Worm (Caenorhabditis elegans) whole organism, young adult: ENCODE results near the gene sul-3.
A peak's percentile ranks its signal among the peaks of the same experiment; 100 is the strongest.

Experiments
- B0035.1 ChIP-seq: sonication (generic microtip); optimal IDR thresholded peaks from 2 replicates; lab custom pipeline; 2016; ENCODE audit warnings: missing genetic modification characterization, mild to moderate bottlenecking, missing compliant biosample characterization, missing genotype, missing genetic modification reagents
- B0336.3 ChIP-seq: fragments of 200-800 bp; sonication (Bioruptor generic); IDR thresholded peaks from 2 replicates; pipeline ENCODE4 v1.3.6; 2022; ENCODE audit warnings: missing genetic modification characterization, missing compliant biosample characterization
- C06A6.2 ChIP-seq: fragments of 200-800 bp; sonication (Bioruptor generic); conservative IDR thresholded peaks from 2 replicates; pipeline ENCODE4 v1.3.6; 2022; ENCODE audit warnings: missing genetic modification characterization, missing compliant biosample characterization
- F23B12.7 ChIP-seq: sonication (generic microtip); optimal IDR thresholded peaks from 2 replicates; lab custom pipeline; 2017; ENCODE audit warnings: missing genetic modification characterization, mild to moderate bottlenecking, missing compliant biosample characterization, antibody characterized with exemption, moderate library complexity; ENCODE audit not compliant: insufficient read depth
- F33H1.4 ChIP-seq: fragments of 200-800 bp; sonication (Bioruptor generic); IDR thresholded peaks from 2 replicates; pipeline ENCODE4 v1.3.6; 2022; ENCODE audit warnings: missing genetic modification reagents, missing genetic modification characterization, missing compliant biosample characterization
- F52B5.7 ChIP-seq: sonication (generic microtip); optimal IDR thresholded peaks from 2 replicates; lab custom pipeline; 2016; ENCODE audit warnings: mild to moderate bottlenecking, missing genetic modification characterization, missing compliant biosample characterization
- F55B11.4 ChIP-seq: sonication (generic microtip); optimal IDR thresholded peaks from 2 replicates; lab custom pipeline; 2016; ENCODE audit warnings: missing compliant biosample characterization, missing genetic modification characterization, borderline replicate concordance; ENCODE audit not compliant: insufficient read depth
- K11D2.4 ChIP-seq: fragments of 200-800 bp; sonication (Bioruptor generic); IDR thresholded peaks from 2 replicates; pipeline ENCODE4 v1.3.6; 2022; ENCODE audit warnings: missing genetic modification reagents, missing genetic modification characterization, missing compliant biosample characterization
- Y56A3A.18 ChIP-seq: fragments of 200-800 bp; sonication (Bioruptor generic); IDR thresholded peaks from 2 replicates; pipeline ENCODE4 v1.3.6; 2022; ENCODE audit warnings: missing genetic modification reagents, missing genetic modification characterization, missing compliant biosample characterization
- ZK185.1 ChIP-seq: sonication (generic microtip); optimal IDR thresholded peaks from 2 replicates; lab custom pipeline; 2016; ENCODE audit warnings: mild to moderate bottlenecking, missing genetic modification characterization, missing compliant biosample characterization; ENCODE audit not compliant: poor library complexity, severe bottlenecking
- atf-7 ChIP-seq: sonication (generic microtip); optimal IDR thresholded peaks from 2 replicates; lab custom pipeline; 2017; ENCODE audit warnings: mild to moderate bottlenecking, missing genetic modification characterization, missing compliant biosample characterization
- attf-3 ChIP-seq: fragments of 200-800 bp; sonication (Bioruptor generic); conservative IDR thresholded peaks from 2 replicates; pipeline ENCODE4 v1.3.6; 2022; ENCODE audit warnings: missing genetic modification reagents, missing genetic modification characterization, missing compliant biosample characterization
- attf-5 ChIP-seq: fragments of 200-800 bp; sonication (Bioruptor generic); optimal IDR thresholded peaks from 2 replicates; lab custom pipeline; 2018; ENCODE audit warnings: mild to moderate bottlenecking, missing genetic modification characterization, missing compliant biosample characterization
- attf-6 ChIP-seq: fragments of 200-800 bp; sonication (Bioruptor generic); IDR thresholded peaks from 2 replicates; pipeline ENCODE4 v1.3.6; 2022; ENCODE audit warnings: missing genetic modification reagents, missing genetic modification characterization, missing compliant biosample characterization
- bed-1 ChIP-seq: fragments of 200-800 bp; sonication (Bioruptor generic); IDR thresholded peaks from 2 replicates; pipeline ENCODE4 v1.3.6; 2022; ENCODE audit warnings: missing genetic modification reagents, missing genetic modification characterization, missing compliant biosample characterization
- ccch-3 ChIP-seq: fragments of 200-800 bp; sonication (Bioruptor generic); optimal IDR thresholded peaks from 2 replicates; lab custom pipeline; 2018; ENCODE audit warnings: mild to moderate bottlenecking, missing genetic modification characterization, missing compliant biosample characterization
- ceh-91 ChIP-seq: fragments of 200-800 bp; sonication (Bioruptor generic); IDR thresholded peaks from 2 replicates; pipeline ENCODE4 v1.3.6; 2022; ENCODE audit warnings: missing genetic modification reagents, missing genetic modification characterization, missing compliant biosample characterization
- die-1 ChIP-seq: sonication (generic microtip); optimal IDR thresholded peaks from 2 replicates; lab custom pipeline; 2016; ENCODE audit warnings: missing genotype, mild to moderate bottlenecking, missing genetic modification characterization, missing compliant biosample characterization
- egl-44 ChIP-seq: fragments of 200-800 bp; sonication (Bioruptor generic); IDR thresholded peaks from 2 replicates; pipeline ENCODE4 v1.3.6; 2022; ENCODE audit warnings: missing genetic modification reagents, missing genetic modification characterization, missing compliant biosample characterization
- ets-4 ChIP-seq: fragments of 200-800 bp; sonication (Bioruptor generic); optimal IDR thresholded peaks from 2 replicates; lab custom pipeline; 2018; ENCODE audit warnings: mild to moderate bottlenecking, missing genetic modification characterization, missing compliant biosample characterization
- hlh-26 ChIP-seq: fragments of 200-800 bp; sonication (Bioruptor generic); conservative IDR thresholded peaks from 2 replicates; pipeline ENCODE4 v1.3.6; 2022; ENCODE audit warnings: missing genetic modification reagents, missing genetic modification characterization, missing compliant biosample characterization
- hrde-1 ChIP-seq: sonication (generic microtip); optimal IDR thresholded peaks from 2 replicates; lab custom pipeline; 2016; ENCODE audit warnings: missing genetic modification characterization, mild to moderate bottlenecking, missing compliant biosample characterization, moderate library complexity, missing genotype, missing genetic modification reagents, borderline replicate concordance
- lag-1 ChIP-seq: fragments of 200-800 bp; sonication (Bioruptor generic); IDR thresholded peaks from 2 replicates; pipeline ENCODE4 v1.3.6; 2022; ENCODE audit warnings: missing genetic modification reagents, missing genetic modification characterization, missing compliant biosample characterization
- lin-26 ChIP-seq: fragments of 200-800 bp; sonication (Bioruptor generic); IDR thresholded peaks from 2 replicates; pipeline ENCODE4 v1.3.6; 2022; ENCODE audit warnings: missing genetic modification reagents, missing genetic modification characterization, missing compliant biosample characterization
- lin-40 ChIP-seq: sonication (generic microtip); optimal IDR thresholded peaks from 2 replicates; lab custom pipeline; 2016; ENCODE audit warnings: missing genetic modification characterization, mild to moderate bottlenecking, missing compliant biosample characterization, missing genotype, missing genetic modification reagents
- lir-1 ChIP-seq: fragments of 200-800 bp; sonication (Bioruptor generic); conservative IDR thresholded peaks from 2 replicates; pipeline ENCODE4 v1.3.6; 2022; ENCODE audit warnings: missing genetic modification reagents, missing genetic modification characterization, missing compliant biosample characterization
- lsl-1 ChIP-seq: fragments of 200-800 bp; sonication (Bioruptor generic); optimal IDR thresholded peaks from 2 replicates; lab custom pipeline; 2018; ENCODE audit warnings: mild to moderate bottlenecking, missing genetic modification characterization, moderate library complexity, missing compliant biosample characterization
- lsy-27 ChIP-seq: sonication (generic microtip); optimal IDR thresholded peaks from 2 replicates; lab custom pipeline; 2017; ENCODE audit warnings: missing genetic modification characterization, mild to moderate bottlenecking, missing compliant biosample characterization, antibody characterized with exemption, missing genotype, borderline replicate concordance; ENCODE audit not compliant: insufficient read depth
- madf-10 ChIP-seq: sonication (generic microtip); optimal IDR thresholded peaks from 2 replicates; lab custom pipeline; 2016; ENCODE audit warnings: mild to moderate bottlenecking, missing genetic modification characterization, missing compliant biosample characterization
- madf-6 ChIP-seq: fragments of 200-800 bp; sonication (Bioruptor generic); IDR thresholded peaks from 2 replicates; pipeline ENCODE4 v1.3.6; 2022; ENCODE audit warnings: missing genetic modification reagents, missing genetic modification characterization, missing compliant biosample characterization
- mel-28 ChIP-seq: sonication (generic microtip); optimal IDR thresholded peaks from 2 replicates; lab custom pipeline; 2016; ENCODE audit warnings: borderline replicate concordance, mild to moderate bottlenecking, missing genetic modification characterization, missing compliant biosample characterization
- nfya-1 ChIP-seq: sonication (generic microtip); optimal IDR thresholded peaks from 2 replicates; lab custom pipeline; 2017; ENCODE audit warnings: antibody characterized with exemption, missing compliant biosample characterization, missing genetic modification characterization, borderline replicate concordance; ENCODE audit not compliant: insufficient read depth
- nhr-120 ChIP-seq: fragments of 200-800 bp; sonication (Bioruptor generic); IDR thresholded peaks from 2 replicates; pipeline ENCODE4 v1.3.6; 2022; ENCODE audit warnings: missing genetic modification characterization, missing compliant biosample characterization
- nhr-27 ChIP-seq: fragments of 200-800 bp; sonication (Bioruptor generic); optimal IDR thresholded peaks from 2 replicates; lab custom pipeline; 2018; ENCODE audit warnings: mild to moderate bottlenecking, missing genetic modification characterization, moderate library complexity, missing compliant biosample characterization
- nhr-90 ChIP-seq: sonication (generic microtip); optimal IDR thresholded peaks from 2 replicates; lab custom pipeline; 2016; ENCODE audit warnings: missing genotype, mild to moderate bottlenecking, missing genetic modification characterization, missing compliant biosample characterization
- pbrm-1 ChIP-seq: fragments of 200-800 bp; sonication (Bioruptor generic); IDR thresholded peaks from 2 replicates; pipeline ENCODE4 v1.3.6; 2022; ENCODE audit warnings: missing genetic modification reagents, missing genetic modification characterization, missing compliant biosample characterization
- rec-8 ChIP-seq, 2 experiments: sonication (generic microtip); optimal IDR thresholded peaks; 2 replicates each; lab custom pipeline; 2016; ENCODE audit warnings: mild to moderate bottlenecking in 2 of 2, missing genetic modification characterization in 2 of 2, missing genetic modification reagents in 2 of 2, missing genotype in 2 of 2, missing biosample characterization in 1 of 2, missing compliant biosample characterization in 1 of 2, moderate library complexity in 1 of 2
- rpc-1 ChIP-seq, 2 experiments: fragments of 150-350 bp in 1 of 2; sonication (generic microtip) in 1 of 2; optimal IDR thresholded peaks; 2 replicates each; lab custom pipeline; 2014 to 2018; ENCODE audit warnings: missing biosample characterization in 1 of 2, missing genetic modification characterization in 1 of 2, missing genetic modification reagents in 1 of 2, missing genotype in 1 of 2
- sdz-38 ChIP-seq: sonication (generic microtip); optimal IDR thresholded peaks from 2 replicates; lab custom pipeline; 2016; ENCODE audit warnings: missing genotype, missing genetic modification characterization, missing compliant biosample characterization
- unc-130 ChIP-seq: sonication (generic microtip); optimal IDR thresholded peaks from 2 replicates; lab custom pipeline; 2016; ENCODE audit warnings: missing genetic modification reagents, missing genetic modification characterization, missing compliant biosample characterization
- unc-62 ChIP-seq: fragments of 150-350 bp; optimal IDR thresholded peaks from 2 replicates; lab custom pipeline; 2014; ENCODE audit warnings: missing biosample characterization, missing genetic modification reagents, missing genetic modification characterization
- zfh-2 ChIP-seq: fragments of 200-800 bp; sonication (Bioruptor generic); conservative IDR thresholded peaks from 2 replicates; pipeline ENCODE4 v1.3.6; 2022; ENCODE audit warnings: missing genetic modification reagents, missing genetic modification characterization, missing compliant biosample characterization
- ztf-18 ChIP-seq: sonication (generic microtip); optimal IDR thresholded peaks from 2 replicates; lab custom pipeline; 2016; ENCODE audit warnings: missing genotype, mild to moderate bottlenecking, missing genetic modification characterization, missing compliant biosample characterization
- ztf-25 ChIP-seq: fragments of 200-800 bp; sonication (Bioruptor generic); IDR thresholded peaks from 2 replicates; pipeline ENCODE4 v1.3.6; 2022; ENCODE audit warnings: missing genetic modification reagents, missing genetic modification characterization, missing compliant biosample characterization
- ztf-26 ChIP-seq: sonication (generic microtip); optimal IDR thresholded peaks from 2 replicates; lab custom pipeline; 2017; ENCODE audit warnings: missing genetic modification characterization, missing compliant biosample characterization
- ztf-3 ChIP-seq: fragments of 200-800 bp; sonication (Bioruptor generic); optimal IDR thresholded peaks from 2 replicates; lab custom pipeline; 2018; ENCODE audit warnings: mild to moderate bottlenecking, missing genetic modification characterization, missing compliant biosample characterization

sul-3 gene

ce11 chrX:7823108-7823704, 10.8 kb downstream of the sul-3 start, which contains the start of gene eef-1A.2:
TSS of gene eef-1A.2 (plus strand) at chrX:7823654.
- TF ChIP-seq sdz-38 (tag; lab: Kevin White, UChicago), result no peak
- peak; percentile 98 for TF ChIP-seq zfh-2
- TF ChIP-seq nfya-1 (tag; lab: Kevin White, UChicago), result no peak
- peak; percentile 63 for TF ChIP-seq ztf-18 (tag; lab: Kevin White, UChicago)
- TF ChIP-seq lag-1 (GFP tag; lab: Robert Waterston, UW), result no peak
- TF ChIP-seq ztf-26 (tag; lab: Kevin White, UChicago), result peak; percentile 92
- no peak for TF ChIP-seq hrde-1
- no peak for TF ChIP-seq bed-1
- no peak for TF ChIP-seq B0035.1 (tag; lab: Kevin White, UChicago)
- 0 out of 2 replicates have a peak, but pooled peaks have one; percentile 18 for TF ChIP-seq madf-6
- TF ChIP-seq attf-3, result no peak
- TF ChIP-seq K11D2.4, result peak; percentile 88
- TF ChIP-seq attf-6 (GFP tag; lab: Robert Waterston, UW), result no peak
- TF ChIP-seq lir-1 (GFP tag; lab: Robert Waterston, UW), result peak; percentile 88
- TF ChIP-seq B0336.3 (GFP tag; lab: Robert Waterston, UW), result peak; percentile 94
- TF ChIP-seq rpc-1 (optimal IDR thresholded peaks at IDR 0.05; lab: Kevin White, UChicago), result no peak
- no peak for TF ChIP-seq rpc-1 (tag; optimal IDR thresholded peaks at IDR 0.05; lab: Kevin White, UChicago)
- peak; percentile 64 for TF ChIP-seq F52B5.7 (tag; lab: Kevin White, UChicago)
- TF ChIP-seq lsl-1 (GFP tag; lab: Kevin White, UChicago), result no peak
- no peak for TF ChIP-seq F55B11.4 (tag; lab: Kevin White, UChicago)
- TF ChIP-seq Y56A3A.18 (GFP tag; lab: Robert Waterston, UW), result peak; percentile 17; the same call in 1 of the 2 replicates
- TF ChIP-seq F23B12.7 (tag; lab: Kevin White, UChicago), result no peak
- TF ChIP-seq ztf-3 (GFP tag; lab: Kevin White, UChicago), result peak; percentile 30
- peak; percentile 73 for TF ChIP-seq nhr-90 (tag; lab: Kevin White, UChicago)
- peak; percentile 88 for TF ChIP-seq pbrm-1
- no peak for TF ChIP-seq unc-130 (GFP tag; lab: Kevin White, UChicago)
- no peak for TF ChIP-seq lsy-27 (tag; lab: Kevin White, UChicago)
- TF ChIP-seq ccch-3 (GFP tag; lab: Kevin White, UChicago), result no peak
- TF ChIP-seq atf-7 (tag; lab: Kevin White, UChicago), result peak; percentile 93
- peak; percentile 46 for TF ChIP-seq ets-4 (GFP tag; lab: Kevin White, UChicago)
- TF ChIP-seq F33H1.4 (GFP tag; lab: Robert Waterston, UW), result peak; percentile 78
- TF ChIP-seq attf-5 (GFP tag; lab: Kevin White, UChicago), result peak; percentile 98
- peak; percentile 86 for TF ChIP-seq egl-44 (GFP tag; lab: Robert Waterston, UW)
- no peak for TF ChIP-seq nhr-27 (tag; lab: Kevin White, UChicago)
- TF ChIP-seq unc-62 (GFP tag; lab: Kevin White, UChicago), result peak; percentile 67
- TF ChIP-seq lin-26, result peak; percentile 90
- peak; percentile 78 for TF ChIP-seq ZK185.1 (tag; lab: Kevin White, UChicago)
- no peak for TF ChIP-seq nhr-120 (GFP tag; lab: Robert Waterston, UW)
- TF ChIP-seq lin-40 (tag; lab: Kevin White, UChicago), result peak; percentile 93
- TF ChIP-seq die-1, result peak; percentile 58
- TF ChIP-seq C06A6.2 (GFP tag; lab: Robert Waterston, UW), result peak; percentile 85
- TF ChIP-seq hlh-26 (GFP tag; lab: Robert Waterston, UW), result no peak
- peak; percentile 66 for TF ChIP-seq madf-10 (tag; lab: Kevin White, UChicago)
- TF ChIP-seq ztf-25 (GFP tag; lab: Robert Waterston, UW), result no peak
- no peak for TF ChIP-seq rec-8 (tag; optimal IDR thresholded peaks at IDR 0.05; lab: Kevin White, UChicago)
- no peak; the same call in 1 of the 2 replicates for TF ChIP-seq ceh-91 (GFP tag; lab: Robert Waterston, UW)
- no peak for TF ChIP-seq mel-28
